Fruit fly (Drosophila melanogaster) whole organism, embryonic: Measurements from ENCODE around the gene CG44362.

ENCODE experiments used
- Aef1 ChIP-seq: fragments of 200-800 bp; sonication (Bioruptor generic); IDR thresholded peaks from 3 replicates; pipeline ENCODE4 v1.3.6; 2022; ENCODE audit warnings: missing biosample characterization, missing genetic modification characterization
- Atf3 ChIP-seq: fragments of 200-800 bp; sonication (Bioruptor generic); optimal IDR thresholded peaks from 3 replicates; lab custom pipeline; 2016; ENCODE audit warnings: missing biosample characterization, missing genetic modification characterization
- CG10209 ChIP-seq: fragments of 200-800 bp; sonication (Bioruptor generic); optimal IDR thresholded peaks from 3 replicates; lab custom pipeline; 2017; ENCODE audit warnings: missing biosample characterization, mild to moderate bottlenecking, missing genetic modification characterization, missing genetic modification reagents
- CG1024 ChIP-seq: fragments of 200-800 bp; sonication (Bioruptor generic); IDR thresholded peaks from 2 replicates; pipeline ENCODE4 v1.3.6; 2022; ENCODE audit warnings: missing biosample characterization, missing genetic modification characterization
- CG10366 ChIP-seq: fragments of 200-800 bp; sonication (Bioruptor generic); IDR thresholded peaks from 2 replicates; pipeline ENCODE4 v1.3.6; 2022; ENCODE audit warnings: missing biosample characterization, missing genetic modification characterization
- CG12071 ChIP-seq: fragments of 200-800 bp; sonication (Bioruptor generic); optimal IDR thresholded peaks from 3 replicates; lab custom pipeline; 2018; ENCODE audit warnings: missing biosample characterization, mild to moderate bottlenecking, missing genetic modification characterization
- CG12299 ChIP-seq: fragments of 200-800 bp; sonication (Bioruptor generic); optimal IDR thresholded peaks from 2 replicates; lab custom pipeline; 2018; ENCODE audit warnings: missing biosample characterization, mild to moderate bottlenecking, missing genetic modification characterization
- CG1233 ChIP-seq: fragments of 200-800 bp; sonication (Bioruptor generic); optimal IDR thresholded peaks from 4 replicates; lab custom pipeline; 2018; ENCODE audit warnings: missing biosample characterization, mild to moderate bottlenecking, missing genetic modification characterization
- CG12391 ChIP-seq: fragments of 200-800 bp; sonication (Bioruptor generic); optimal IDR thresholded peaks from 3 replicates; lab custom pipeline; 2018; ENCODE audit warnings: missing biosample characterization, mild to moderate bottlenecking, missing genetic modification characterization, moderate library complexity
- CG12744 ChIP-seq: fragments of 200-800 bp; sonication (Bioruptor generic); optimal IDR thresholded peaks from 2 replicates; lab custom pipeline; 2016; ENCODE audit warnings: missing biosample characterization, missing genetic modification characterization
- CG15696 ChIP-seq: fragments of 200-800 bp; sonication (Bioruptor generic); optimal IDR thresholded peaks from 2 replicates; lab custom pipeline; 2019; ENCODE audit warnings: missing biosample characterization, mild to moderate bottlenecking, missing genetic modification characterization, moderate library complexity
- CG3163 ChIP-seq: fragments of 200-800 bp; sonication (Bioruptor generic); optimal IDR thresholded peaks from 3 replicates; lab custom pipeline; 2016; ENCODE audit warnings: missing biosample characterization, missing genetic modification characterization
- CG34376 ChIP-seq: fragments of 200-800 bp; sonication (Bioruptor generic); optimal IDR thresholded peaks from 2 replicates; lab custom pipeline; 2018; ENCODE audit warnings: missing biosample characterization, mild to moderate bottlenecking, missing genetic modification characterization
- CG3995 ChIP-seq: fragments of 200-800 bp; sonication (Bioruptor generic); optimal IDR thresholded peaks from 3 replicates; lab custom pipeline; 2016; ENCODE audit warnings: missing biosample characterization, missing genetic modification characterization
- CG6689 ChIP-seq: fragments of 200-800 bp; sonication (Bioruptor generic); IDR thresholded peaks from 2 replicates; pipeline ENCODE4 v1.3.6; 2022; ENCODE audit warnings: missing biosample characterization, missing genetic modification characterization
- CG6765 ChIP-seq: fragments of 200-800 bp; sonication (Bioruptor generic); optimal IDR thresholded peaks from 3 replicates; lab custom pipeline; 2017; ENCODE audit warnings: missing biosample characterization, mild to moderate bottlenecking, missing genetic modification characterization
- CG8944 ChIP-seq: fragments of 200-800 bp; sonication (Bioruptor generic); optimal IDR thresholded peaks from 3 replicates; lab custom pipeline; 2016; ENCODE audit warnings: missing biosample characterization, missing genetic modification characterization
- CG9437 ChIP-seq: fragments of 200-800 bp; sonication (Bioruptor generic); optimal IDR thresholded peaks from 2 replicates; lab custom pipeline; 2018; ENCODE audit warnings: missing biosample characterization, mild to moderate bottlenecking, missing genetic modification characterization
- Camta ChIP-seq: fragments of 200-800 bp; sonication (Bioruptor generic); optimal IDR thresholded peaks from 2 replicates; lab custom pipeline; 2016; ENCODE audit warnings: missing biosample characterization, missing genetic modification characterization
- Dek ChIP-seq: fragments of 200-800 bp; sonication (Bioruptor generic); optimal IDR thresholded peaks from 3 replicates; lab custom pipeline; 2019; ENCODE audit warnings: missing biosample characterization, mild to moderate bottlenecking, missing genetic modification characterization, moderate library complexity
- Dref ChIP-seq: fragments of 200-800 bp; sonication (Bioruptor generic); IDR thresholded peaks from 2 replicates; pipeline ENCODE4 v1.3.6; 2022; ENCODE audit warnings: missing biosample characterization, missing genetic modification characterization
- Eip74EF ChIP-seq, 2 experiments: fragments of 200-800 bp in 1 of 2; fragments of >200 bp in 1 of 2; sonication (Bioruptor generic) in 1 of 2; optimal IDR thresholded peaks; 2 replicates each; lab custom pipeline; 2017 to 2019; ENCODE audit warnings: missing biosample characterization in 2 of 2, missing genetic modification characterization in 2 of 2, mild to moderate bottlenecking in 1 of 2, moderate library complexity in 1 of 2
- HLHmδ ChIP-seq: fragments of 200-800 bp; sonication (Bioruptor generic); optimal IDR thresholded peaks from 2 replicates; lab custom pipeline; 2018; ENCODE audit warnings: missing biosample characterization, mild to moderate bottlenecking, missing genetic modification characterization, moderate library complexity
- Jarid2 ChIP-seq: fragments of 200-800 bp; sonication (Bioruptor generic); optimal IDR thresholded peaks from 3 replicates; lab custom pipeline; 2017; ENCODE audit warnings: mild to moderate bottlenecking, missing biosample characterization, missing genetic modification reagents, missing genetic modification characterization
- Max ChIP-seq: fragments of 200-800 bp; sonication (Bioruptor generic); optimal IDR thresholded peaks from 2 replicates; lab custom pipeline; 2016; ENCODE audit warnings: missing biosample characterization, mild to moderate bottlenecking, missing genetic modification characterization
- Myb ChIP-seq: fragments of 200-800 bp; sonication (Bioruptor generic); optimal IDR thresholded peaks from 2 replicates; lab custom pipeline; 2016; ENCODE audit warnings: missing biosample characterization, missing genetic modification characterization
- Sin3A ChIP-seq: fragments of >200 bp; optimal IDR thresholded peaks from 2 replicates; lab custom pipeline; 2018
- Tbp ChIP-seq: fragments of >200 bp; optimal IDR thresholded peaks from 2 replicates; lab custom pipeline; 2018; ENCODE audit warnings: missing biosample characterization, missing genetic modification characterization
- amos ChIP-seq: fragments of 200-800 bp; sonication (Bioruptor generic); IDR thresholded peaks from 2 replicates; pipeline ENCODE4 v1.3.6; 2022; ENCODE audit warnings: missing biosample characterization, missing genetic modification characterization; ENCODE audit not compliant: partially characterized antibody
- ase ChIP-seq: fragments of 200-800 bp; sonication (Bioruptor generic); IDR thresholded peaks from 3 replicates; pipeline ENCODE4 v1.3.6; 2022; ENCODE audit warnings: missing biosample characterization, missing genetic modification characterization
- ash1 ChIP-seq: fragments of 200-800 bp; sonication (Bioruptor generic); optimal IDR thresholded peaks from 2 replicates; lab custom pipeline; 2018; ENCODE audit warnings: missing biosample characterization, mild to moderate bottlenecking, missing genetic modification characterization
- bab2 ChIP-seq: fragments of 200-800 bp; sonication (Bioruptor generic); optimal IDR thresholded peaks from 2 replicates; lab custom pipeline; 2016; ENCODE audit warnings: missing biosample characterization, missing genetic modification characterization
- bcd ChIP-seq: fragments of 200-800 bp; sonication (Bioruptor generic); optimal IDR thresholded peaks from 2 replicates; lab custom pipeline; 2017; ENCODE audit warnings: missing biosample characterization, mild to moderate bottlenecking, missing genetic modification characterization
- ems ChIP-seq: fragments of 200-800 bp; sonication (Bioruptor generic); optimal IDR thresholded peaks from 3 replicates; lab custom pipeline; 2016; ENCODE audit warnings: missing biosample characterization, missing genetic modification characterization
- exex ChIP-seq: fragments of 200-800 bp; sonication (Bioruptor generic); optimal IDR thresholded peaks from 4 replicates; lab custom pipeline; 2018; ENCODE audit warnings: missing biosample characterization, mild to moderate bottlenecking, missing genetic modification characterization, moderate library complexity
- gsb ChIP-seq: fragments of 200-800 bp; sonication (Bioruptor generic); IDR thresholded peaks from 2 replicates; pipeline ENCODE4 v1.3.6; 2022; ENCODE audit warnings: missing biosample characterization, missing genetic modification characterization
- hth ChIP-seq: fragments of >200 bp; optimal IDR thresholded peaks from 2 replicates; lab custom pipeline; 2017; ENCODE audit warnings: inconsistent platforms
- lilli ChIP-seq: fragments of 200-800 bp; sonication (Bioruptor generic); optimal IDR thresholded peaks from 3 replicates; lab custom pipeline; 2016; ENCODE audit warnings: missing biosample characterization, missing genetic modification characterization
- lola ChIP-seq, 3 experiments: fragments of >200 bp in 2 of 3; fragments of 200-800 bp in 1 of 3; sonication (Bioruptor generic) in 1 of 3; optimal IDR thresholded peaks; 2 replicates each; lab custom pipeline; 2017 to 2019; ENCODE audit warnings: missing biosample characterization in 3 of 3, missing genetic modification characterization in 3 of 3, mild to moderate bottlenecking in 1 of 3, moderate library complexity in 1 of 3
- nau ChIP-seq: fragments of 200-800 bp; sonication (Bioruptor generic); optimal IDR thresholded peaks from 3 replicates; lab custom pipeline; 2017; ENCODE audit warnings: missing biosample characterization, mild to moderate bottlenecking, missing genetic modification characterization, missing genetic modification reagents
- nerfin-1 ChIP-seq: fragments of 200-800 bp; sonication (Bioruptor generic); optimal IDR thresholded peaks from 3 replicates; lab custom pipeline; 2019; ENCODE audit warnings: missing biosample characterization, mild to moderate bottlenecking, missing genetic modification characterization, moderate library complexity
- peb ChIP-seq: fragments of 200-800 bp; sonication (Bioruptor generic); IDR thresholded peaks from 2 replicates; pipeline ENCODE4 v1.3.6; 2022; ENCODE audit warnings: missing biosample characterization, missing genetic modification characterization
- pzg ChIP-seq: fragments of 200-800 bp; sonication (Bioruptor generic); optimal IDR thresholded peaks from 3 replicates; lab custom pipeline; 2018; ENCODE audit warnings: missing biosample characterization, mild to moderate bottlenecking, missing genetic modification characterization, moderate library complexity
- sug ChIP-seq: fragments of 200-800 bp; optimal IDR thresholded peaks from 2 replicates; lab custom pipeline; 2019; ENCODE audit warnings: missing biosample characterization, mild to moderate bottlenecking, missing genetic modification characterization, moderate library complexity
- tin ChIP-seq: fragments of 200-800 bp; sonication (Bioruptor generic); optimal IDR thresholded peaks from 3 replicates; lab custom pipeline; 2016; ENCODE audit warnings: missing biosample characterization, missing genetic modification characterization
- tio ChIP-seq: fragments of 200-800 bp; sonication (Bioruptor generic); optimal IDR thresholded peaks from 2 replicates; lab custom pipeline; 2017; ENCODE audit warnings: missing biosample characterization, missing genetic modification characterization, inconsistent platforms
- tna ChIP-seq: fragments of 200-800 bp; sonication (Bioruptor generic); IDR thresholded peaks from 2 replicates; pipeline ENCODE4 v1.3.6; 2022; ENCODE audit warnings: missing biosample characterization, missing genetic modification characterization; ENCODE audit not compliant: partially characterized antibody
- twi ChIP-seq: fragments of 200-800 bp; optimal IDR thresholded peaks from 2 replicates; lab custom pipeline; 2019; ENCODE audit warnings: missing biosample characterization, mild to moderate bottlenecking, missing genetic modification characterization, moderate library complexity
- yki ChIP-seq: fragments of >200 bp; optimal IDR thresholded peaks from 3 replicates; lab custom pipeline; 2018
- zfh2 ChIP-seq: fragments of 200-800 bp; sonication (Bioruptor generic); optimal IDR thresholded peaks from 2 replicates; lab custom pipeline; 2016; ENCODE audit warnings: missing biosample characterization, missing genetic modification characterization

CG44362 gene

DNA sequence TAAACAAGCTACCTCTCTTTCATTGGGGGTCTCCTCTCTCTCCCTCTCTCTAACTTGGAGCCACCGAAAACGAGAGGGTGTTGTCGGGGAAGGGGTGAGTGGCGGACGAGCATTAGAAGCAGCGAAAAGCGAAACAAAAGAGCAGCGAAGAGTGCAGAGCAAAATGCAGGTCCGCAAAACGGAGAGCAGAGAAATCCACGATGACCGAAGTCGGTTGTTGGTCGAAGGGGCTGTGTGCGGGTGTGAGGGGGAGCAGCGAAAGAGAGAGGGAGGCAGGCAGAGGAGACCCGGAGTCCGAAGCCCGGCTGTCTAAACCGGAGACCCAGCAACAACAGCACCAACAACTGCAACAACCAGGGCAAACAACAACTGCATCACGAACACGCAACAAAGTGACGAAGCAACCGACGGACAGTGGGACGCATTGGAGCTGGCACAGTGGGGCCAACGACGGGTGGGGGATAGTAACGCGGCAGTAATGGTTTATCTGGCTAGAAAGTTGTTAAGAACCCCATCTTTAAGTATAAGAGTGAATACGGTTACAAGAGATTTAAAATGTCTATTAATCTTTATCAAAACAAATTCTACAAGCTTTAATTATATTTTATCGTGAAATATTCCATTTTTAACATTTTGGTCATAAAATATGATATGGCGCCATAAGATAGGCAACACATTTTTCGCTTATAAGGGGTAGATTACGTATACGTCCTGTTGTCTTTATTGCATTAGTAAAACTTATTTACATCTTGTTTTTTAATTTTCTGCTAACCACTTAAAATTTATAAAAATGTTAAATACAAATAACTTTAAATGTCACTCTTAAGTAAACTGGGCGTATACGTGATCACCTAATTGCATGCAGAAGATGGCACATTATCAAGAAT lies 31.7 kb upstream of the CG44362 start (continued):
- TF ChIP-seq lilli (GFP tag; lab: Kevin White, UChicago) (no peak), twi (tag; lab: Kevin White, UChicago) (no peak), CG10366 (GFP tag; lab: Robert Waterston, UW) (no peak), zfh2 (GFP tag; lab: Kevin White, UChicago) (no peak), CG3995 (GFP tag; lab: Kevin White, UChicago) (no peak), tin (GFP tag; lab: Kevin White, UChicago) (no peak), HLHmδ (GFP tag; lab: Kevin White, UChicago) (no peak), Atf3 (GFP tag; lab: Kevin White, UChicago) (no peak), nerfin-1 (tag; lab: Kevin White, UChicago) (no peak), CG12299 (no peak), CG12391 (no peak), tio (GFP tag; lab: Kevin White, UChicago) (no peak), Max (no peak), Myb (GFP tag; lab: Kevin White, UChicago) (no peak), CG6689 (GFP tag; lab: Robert Waterston, UW) (0 out of 2 replicates have a peak, but pooled peaks have one; percentile 15), yki (lab: Kevin White, UChicago) (no peak), amos (no peak), CG34376 (no peak), CG12071 (no peak), Eip74EF (GFP tag; optimal IDR thresholded peaks at IDR 0.05; lab: Kevin White, UChicago) (no peak), ems (GFP tag; lab: Kevin White, UChicago) (no peak), peb (no peak), ase (GFP tag; lab: Robert Waterston, UW) (no peak), pzg (GFP tag; lab: Kevin White, UChicago) (no peak), Tbp (GFP tag; lab: Kevin White, UChicago) (no peak), Jarid2 (GFP tag; lab: Kevin White, UChicago) (no peak), Camta (GFP tag; lab: Kevin White, UChicago) (no peak), bcd (GFP tag; lab: Kevin White, UChicago) (no peak), CG3163 (GFP tag; lab: Kevin White, UChicago) (peak; percentile 78), exex (tag; lab: Kevin White, UChicago) (no peak), hth (no peak), Dref (GFP tag; lab: Robert Waterston, UW) (no peak), nau (GFP tag; lab: Kevin White, UChicago) (no peak), sug (peak; percentile 46), Sin3A (lab: Kevin White, UChicago) (no peak), CG8944 (GFP tag; lab: Kevin White, UChicago) (peak; percentile 11), Aef1 (GFP tag; lab: Robert Waterston, UW) (no peak), CG12744 (GFP tag; lab: Kevin White, UChicago) (no peak), CG10209 (GFP tag; lab: Kevin White, UChicago) (peak; percentile 16), lola (GFP tag; optimal IDR thresholded peaks at IDR 0.05; lab: Kevin White, UChicago) (peak in 1 of 3 experiments; percentile 8), CG15696 (tag; lab: Kevin White, UChicago) (no peak), tna (GFP tag; lab: Robert Waterston, UW) (0 out of 2 replicates have a peak, but pooled peaks have one; percentile 50), bab2 (no peak), CG1233 (GFP tag; lab: Kevin White, UChicago) (no peak), CG6765 (GFP tag; lab: Kevin White, UChicago) (no peak), CG1024 (GFP tag; lab: Robert Waterston, UW) (no peak), Dek (no peak), gsb (GFP tag; lab: Robert Waterston, UW) (no peak), ash1 (GFP tag; lab: Kevin White, UChicago) (no peak), CG9437 (GFP tag; lab: Kevin White, UChicago) (peak; percentile 18)
